Fruit fly (Drosophila melanogaster): ENCODE data around the gene CG14689.

DNA sequence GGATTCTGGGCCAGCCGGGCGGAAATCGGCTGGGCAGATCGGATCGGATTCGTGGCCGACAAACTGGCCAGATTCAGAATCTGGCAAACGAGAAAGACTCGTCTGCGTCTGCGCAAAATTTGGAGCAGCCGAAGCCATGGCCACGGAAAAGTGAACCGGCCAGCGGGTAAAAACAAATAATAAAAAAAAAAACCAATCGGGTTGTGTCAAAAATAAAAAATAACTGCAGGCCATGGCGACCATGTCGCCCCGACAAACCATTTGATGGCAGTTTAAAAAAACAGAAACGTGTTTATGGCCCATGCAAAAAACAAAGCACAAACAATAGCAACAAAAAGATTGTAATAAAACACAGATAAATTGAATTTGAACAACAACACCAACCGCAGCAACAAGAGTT, 22.9 kb downstream of the CG14689 start:
- TF ChIP-seq Snoo (tag; optimal IDR thresholded peaks at IDR 0.05): no peak
- no peak for TF ChIP-seq CG8301 (tag; optimal IDR thresholded peaks at IDR 0.05)
- TF ChIP-seq CG10348 (GFP tag; IDR thresholded peaks at IDR 0.05): no peak
- TF ChIP-seq CG9948 (tag; optimal IDR thresholded peaks at IDR 0.05): no peak
- no peak for TF ChIP-seq Pif1A (GFP tag; optimal IDR thresholded peaks at IDR 0.05)
- no peak for TF ChIP-seq CG32121 (GFP tag; IDR thresholded peaks at IDR 0.05)
- TF ChIP-seq D1 (tag; optimal IDR thresholded peaks at IDR 0.05): no peak
- no peak for TF ChIP-seq CG34367 (tag; optimal IDR thresholded peaks at IDR 0.05)

Measured in whole organism, pupa.